Fruit fly (Drosophila melanogaster) whole organism, embryonic: ENCODE data around the gene Uev1A.

Experiments used
- B-H1 ChIP-seq: fragments of 200-800 bp; sonication (Bioruptor generic); IDR thresholded peaks from 3 replicates; pipeline ENCODE4 v1.3.6; 2022; ENCODE audit warnings: missing biosample characterization, missing genetic modification characterization
- C15 ChIP-seq: fragments of 200-800 bp; sonication (Bioruptor generic); IDR thresholded peaks from 3 replicates; pipeline ENCODE4 v1.3.6; 2022; ENCODE audit warnings: missing biosample characterization, missing genetic modification characterization
- CG10209 ChIP-seq: fragments of 200-800 bp; sonication (Bioruptor generic); optimal IDR thresholded peaks from 3 replicates; lab custom pipeline; 2017; ENCODE audit warnings: missing biosample characterization, mild to moderate bottlenecking, missing genetic modification characterization, missing genetic modification reagents
- CG13123 ChIP-seq: fragments of 200-800 bp; sonication (Bioruptor generic); optimal IDR thresholded peaks from 2 replicates; lab custom pipeline; 2016; ENCODE audit warnings: missing biosample characterization, missing genetic modification characterization
- CG13624 ChIP-seq: fragments of 200-800 bp; sonication (Bioruptor generic); optimal IDR thresholded peaks from 2 replicates; lab custom pipeline; 2016; ENCODE audit warnings: missing biosample characterization, missing genetic modification characterization
- CG13775 ChIP-seq: fragments of 200-800 bp; sonication (Bioruptor generic); optimal IDR thresholded peaks from 3 replicates; lab custom pipeline; 2017; ENCODE audit warnings: missing biosample characterization, mild to moderate bottlenecking, missing genetic modification characterization
- CG16813 ChIP-seq: fragments of 200-800 bp; sonication (Bioruptor generic); IDR thresholded peaks from 3 replicates; pipeline ENCODE4 v1.3.6; 2022; ENCODE audit warnings: missing biosample characterization, missing genetic modification characterization; ENCODE audit not compliant: partially characterized antibody
- CG17361 ChIP-seq: fragments of 200-800 bp; sonication (Bioruptor generic); IDR thresholded peaks from 3 replicates; pipeline ENCODE4 v1.3.6; 2022; ENCODE audit warnings: missing biosample characterization, missing genetic modification characterization
- CG18262 ChIP-seq: fragments of 200-800 bp; optimal IDR thresholded peaks from 3 replicates; lab custom pipeline; 2019; ENCODE audit warnings: missing biosample characterization, mild to moderate bottlenecking, missing genetic modification characterization, moderate library complexity
- CG18599 ChIP-seq: fragments of 200-800 bp; sonication (Bioruptor generic); optimal IDR thresholded peaks from 3 replicates; lab custom pipeline; 2017; ENCODE audit warnings: missing biosample characterization, missing genetic modification characterization, mild to moderate bottlenecking, moderate library complexity, missing genetic modification reagents
- CG2199 ChIP-seq: fragments of 200-800 bp; sonication (Bioruptor generic); IDR thresholded peaks from 3 replicates; pipeline ENCODE4 v1.3.6; 2022; ENCODE audit warnings: missing biosample characterization, missing genetic modification characterization
- CG2875 ChIP-seq: fragments of 200-800 bp; sonication (Bioruptor generic); optimal IDR thresholded peaks from 2 replicates; lab custom pipeline; 2017; ENCODE audit warnings: missing biosample characterization, mild to moderate bottlenecking, missing genetic modification characterization, missing genetic modification reagents
- CG31224 ChIP-seq: fragments of 200-800 bp; sonication (Bioruptor generic); IDR thresholded peaks from 2 replicates; pipeline ENCODE4 v1.3.6; 2022; ENCODE audit warnings: missing biosample characterization, missing genetic modification characterization
- CG31441 ChIP-seq: fragments of 200-800 bp; sonication (Bioruptor generic); IDR thresholded peaks from 2 replicates; pipeline ENCODE4 v1.3.6; 2022; ENCODE audit warnings: missing biosample characterization, missing genetic modification characterization
- CG34422 ChIP-seq: fragments of 200-800 bp; sonication (Bioruptor generic); IDR thresholded peaks from 3 replicates; pipeline ENCODE4 v1.3.6; 2022; ENCODE audit warnings: missing biosample characterization, missing genetic modification characterization
- CG3847 ChIP-seq: fragments of 200-800 bp; sonication (Bioruptor generic); IDR thresholded peaks from 2 replicates; pipeline ENCODE4 v1.3.6; 2022; ENCODE audit warnings: missing biosample characterization, missing genetic modification characterization
- CG4404 ChIP-seq: fragments of 200-800 bp; sonication (Bioruptor generic); IDR thresholded peaks from 2 replicates; pipeline ENCODE4 v1.3.6; 2022; ENCODE audit warnings: missing biosample characterization, missing genetic modification characterization
- CG4617 ChIP-seq: fragments of 200-800 bp; sonication (Bioruptor generic); optimal IDR thresholded peaks from 3 replicates; lab custom pipeline; 2016; ENCODE audit warnings: missing biosample characterization, missing genetic modification characterization, borderline replicate concordance
- CG4707 ChIP-seq: fragments of 200-800 bp; sonication (Bioruptor generic); optimal IDR thresholded peaks from 2 replicates; lab custom pipeline; 2018; ENCODE audit warnings: missing biosample characterization, mild to moderate bottlenecking, missing genetic modification characterization, moderate library complexity
- CG6175 ChIP-seq: fragments of 200-800 bp; sonication (Bioruptor generic); IDR thresholded peaks from 3 replicates; pipeline ENCODE4 v1.3.6; 2022; ENCODE audit warnings: missing biosample characterization, missing genetic modification characterization
- CG8388 ChIP-seq: fragments of 200-800 bp; sonication (Bioruptor generic); optimal IDR thresholded peaks from 2 replicates; lab custom pipeline; 2019; ENCODE audit warnings: missing biosample characterization, mild to moderate bottlenecking, missing genetic modification characterization, moderate library complexity
- CkIIα-i1 ChIP-seq: fragments of 200-800 bp; sonication (Bioruptor generic); IDR thresholded peaks from 2 replicates; pipeline ENCODE4 v1.3.6; 2022; ENCODE audit warnings: missing biosample characterization, missing genetic modification characterization
- Dp ChIP-seq: fragments of 200-800 bp; sonication (Bioruptor generic); optimal IDR thresholded peaks from 2 replicates; lab custom pipeline; 2018; ENCODE audit warnings: missing biosample characterization, mild to moderate bottlenecking, missing genetic modification characterization, moderate library complexity
- HHEX ChIP-seq: fragments of 200-800 bp; sonication (Bioruptor generic); optimal IDR thresholded peaks from 3 replicates; lab custom pipeline; 2017; ENCODE audit warnings: missing biosample characterization, mild to moderate bottlenecking, missing genetic modification characterization, missing genetic modification reagents
- HmgZ ChIP-seq: fragments of 200-800 bp; sonication (Bioruptor generic); optimal IDR thresholded peaks from 2 replicates; lab custom pipeline; 2018; ENCODE audit warnings: missing biosample characterization, mild to moderate bottlenecking, missing genetic modification characterization
- Max ChIP-seq: fragments of 200-800 bp; sonication (Bioruptor generic); optimal IDR thresholded peaks from 2 replicates; lab custom pipeline; 2016; ENCODE audit warnings: missing biosample characterization, mild to moderate bottlenecking, missing genetic modification characterization
- NK7.1 ChIP-seq: fragments of 200-800 bp; sonication (Bioruptor generic); optimal IDR thresholded peaks from 3 replicates; lab custom pipeline; 2016; ENCODE audit warnings: missing biosample characterization, missing genetic modification characterization
- Nf-YC ChIP-seq: fragments of 200-800 bp; optimal IDR thresholded peaks from 3 replicates; lab custom pipeline; 2019; ENCODE audit warnings: missing biosample characterization, mild to moderate bottlenecking, missing genetic modification characterization, moderate library complexity
- Sin3A ChIP-seq: fragments of >200 bp; optimal IDR thresholded peaks from 2 replicates; lab custom pipeline; 2018
- Sry-δ ChIP-seq: fragments of 200-800 bp; sonication (Bioruptor generic); optimal IDR thresholded peaks from 2 replicates; lab custom pipeline; 2016; ENCODE audit warnings: missing biosample characterization, missing genetic modification characterization
- Stat92E ChIP-seq, 3 experiments: fragments of >200 bp in 2 of 3; fragments of 200-800 bp in 1 of 3; sonication (Bioruptor generic) in 1 of 3; optimal IDR thresholded peaks; 2 replicates each; lab custom pipeline; 2017 to 2019; ENCODE audit warnings: missing biosample characterization in 3 of 3, missing genetic modification characterization in 3 of 3, mild to moderate bottlenecking in 1 of 3, moderate library complexity in 1 of 3
- YL-1 ChIP-seq: fragments of 200-800 bp; sonication (Bioruptor generic); optimal IDR thresholded peaks from 3 replicates; lab custom pipeline; 2017; ENCODE audit warnings: missing biosample characterization, mild to moderate bottlenecking, missing genetic modification characterization
- abd-A ChIP-seq: fragments of 200-800 bp; sonication (Bioruptor generic); optimal IDR thresholded peaks from 3 replicates; lab custom pipeline; 2019; ENCODE audit warnings: missing biosample characterization, mild to moderate bottlenecking, missing genetic modification characterization, moderate library complexity
- ac ChIP-seq: fragments of 200-800 bp; sonication (Bioruptor generic); optimal IDR thresholded peaks from 3 replicates; lab custom pipeline; 2017; ENCODE audit warnings: missing biosample characterization, mild to moderate bottlenecking, missing genetic modification characterization
- bowl ChIP-seq: fragments of 200-800 bp; sonication (Bioruptor generic); IDR thresholded peaks from 2 replicates; pipeline ENCODE4 v1.3.6; 2022; ENCODE audit warnings: missing biosample characterization, missing genetic modification characterization
- caup ChIP-seq: fragments of 200-800 bp; sonication (Bioruptor generic); optimal IDR thresholded peaks from 3 replicates; lab custom pipeline; 2017; ENCODE audit warnings: missing biosample characterization, mild to moderate bottlenecking, missing genetic modification characterization, moderate library complexity; ENCODE audit not compliant: severe bottlenecking
- emc ChIP-seq: fragments of 200-800 bp; sonication (Bioruptor generic); optimal IDR thresholded peaks from 2 replicates; lab custom pipeline; 2016; ENCODE audit warnings: missing biosample characterization, missing genetic modification characterization
- fd64A ChIP-seq: fragments of 200-800 bp; sonication (Bioruptor generic); optimal IDR thresholded peaks from 3 replicates; lab custom pipeline; 2018; ENCODE audit warnings: missing biosample characterization, mild to moderate bottlenecking, missing genetic modification characterization
- gem ChIP-seq: fragments of 200-800 bp; sonication (Bioruptor generic); optimal IDR thresholded peaks from 2 replicates; lab custom pipeline; 2019; ENCODE audit warnings: missing biosample characterization, mild to moderate bottlenecking, missing genetic modification characterization, moderate library complexity
- grn ChIP-seq: fragments of 200-800 bp; sonication (Bioruptor generic); optimal IDR thresholded peaks from 3 replicates; lab custom pipeline; 2017; ENCODE audit warnings: missing biosample characterization, missing genetic modification characterization
- h ChIP-seq: fragments of >200 bp; optimal IDR thresholded peaks from 2 replicates; lab custom pipeline; 2017
- jumu ChIP-seq: fragments of 200-800 bp; sonication (Bioruptor generic); optimal IDR thresholded peaks from 3 replicates; lab custom pipeline; 2016; ENCODE audit warnings: missing biosample characterization, missing genetic modification characterization
- ken ChIP-seq: fragments of 200-800 bp; sonication (Bioruptor generic); IDR thresholded peaks from 3 replicates; pipeline ENCODE4 v1.3.6; 2022; ENCODE audit warnings: missing biosample characterization, missing genetic modification characterization
- knrl ChIP-seq: fragments of 200-800 bp; sonication (Bioruptor generic); IDR thresholded peaks from 3 replicates; pipeline ENCODE4 v1.3.6; 2022; ENCODE audit warnings: missing biosample characterization, missing genetic modification characterization; ENCODE audit not compliant: partially characterized antibody
- p53 ChIP-seq: fragments of 200-800 bp; sonication (Bioruptor generic); optimal IDR thresholded peaks from 2 replicates; lab custom pipeline; 2016; ENCODE audit warnings: missing biosample characterization, missing genetic modification characterization
- sc ChIP-seq, 3 experiments: fragments of >200 bp in 2 of 3; fragments of 200-800 bp in 1 of 3; sonication (Bioruptor generic) in 1 of 3; optimal IDR thresholded peaks; 2 replicates in 2 of 3; 3 replicates in 1 of 3; lab custom pipeline; 2017; ENCODE audit warnings: mild to moderate bottlenecking in 1 of 3, missing biosample characterization in 1 of 3, missing genetic modification characterization in 1 of 3, missing genetic modification reagents in 1 of 3
- sisA ChIP-seq: fragments of 200-800 bp; sonication (Bioruptor generic); IDR thresholded peaks from 2 replicates; pipeline ENCODE4 v1.3.6; 2022; ENCODE audit warnings: missing biosample characterization, missing genetic modification characterization
- so ChIP-seq: fragments of 200-800 bp; sonication (Bioruptor generic); IDR thresholded peaks from 3 replicates; pipeline ENCODE4 v1.3.6; 2022; ENCODE audit warnings: missing biosample characterization, missing genetic modification characterization
- ttk ChIP-seq: fragments of 200-800 bp; sonication (Bioruptor generic); IDR thresholded peaks from 2 replicates; pipeline ENCODE4 v2.1.2; 2022; ENCODE audit warnings: missing biosample characterization, missing genetic modification characterization
- vvl ChIP-seq: fragments of 200-800 bp; sonication (Bioruptor generic); IDR thresholded peaks from 2 replicates; pipeline ENCODE4 v1.3.6; 2022; ENCODE audit warnings: missing biosample characterization, missing genetic modification characterization

Uev1A gene

DNA sequence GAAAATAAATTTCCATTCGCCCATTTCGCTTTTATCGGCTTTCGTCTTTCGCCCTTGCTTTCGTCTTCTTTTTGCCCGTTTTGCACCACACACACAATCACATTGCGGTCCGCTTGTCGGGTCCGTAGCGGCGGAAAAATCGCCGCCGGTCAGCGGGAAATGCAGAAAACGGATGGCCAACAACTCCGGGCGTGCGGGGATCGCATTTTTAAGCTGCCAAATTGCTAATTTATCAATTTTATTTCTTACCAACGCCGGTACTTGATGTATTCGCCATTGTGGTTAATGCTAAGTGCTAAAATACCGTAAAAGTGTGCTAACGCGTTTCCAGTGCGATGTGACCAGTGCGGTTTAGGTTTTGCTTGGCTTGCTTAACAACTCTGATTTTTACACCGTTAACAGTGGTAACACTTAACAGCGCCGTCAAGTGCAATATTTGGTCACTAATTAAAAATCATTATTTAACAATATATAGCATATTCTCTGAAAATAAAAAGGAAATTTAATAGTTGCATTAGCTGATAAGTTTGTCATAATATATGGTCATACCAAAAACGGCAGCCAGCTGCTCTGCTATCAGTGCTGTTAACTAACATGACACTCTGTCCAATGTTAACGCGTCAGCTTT, at the start of gene Uev1A, which contains the start of gene Membrin (continued):
- no peak for TF ChIP-seq abd-A (tag; lab: Kevin White, UChicago)
- no peak; the same call in 1 of the 2 replicates for TF ChIP-seq vvl (GFP tag; lab: Robert Waterston, UW)
- TF ChIP-seq Dp (GFP tag; lab: Kevin White, UChicago), result peak; percentile 22
- no peak for TF ChIP-seq ac
- TF ChIP-seq CG16813 (GFP tag; lab: Robert Waterston, UW), result peak; percentile 41; the same call in 1 of the 3 replicates
- TF ChIP-seq HHEX (GFP tag; lab: Kevin White, UChicago), result no peak
- TF ChIP-seq Max, result peak; percentile 25
- TF ChIP-seq CG2875, result no peak
- TF ChIP-seq Nf-YC (tag; lab: Kevin White, UChicago), result peak; percentile 32
- TF ChIP-seq Sin3A (lab: Kevin White, UChicago), result peak; percentile 92
- no peak for TF ChIP-seq CG3847
- TF ChIP-seq CG2199 (GFP tag; lab: Robert Waterston, UW), result no peak
- TF ChIP-seq CG6175, result no peak
- TF ChIP-seq CG10209 (GFP tag; lab: Kevin White, UChicago), result no peak
- TF ChIP-seq C15 (GFP tag; lab: Robert Waterston, UW), result no peak
- TF ChIP-seq CG13775, result no peak
- no peak; the same call in 2 of the 3 replicates for TF ChIP-seq knrl (GFP tag; lab: Robert Waterston, UW)
- TF ChIP-seq CG18599 (GFP tag; lab: Kevin White, UChicago), result no peak
- no peak for TF ChIP-seq CG18262
- no peak for TF ChIP-seq jumu
- TF ChIP-seq so, result no peak
- TF ChIP-seq B-H1 (GFP tag; lab: Robert Waterston, UW), result no peak
- no peak for TF ChIP-seq Stat92E (GFP tag; optimal IDR thresholded peaks at IDR 0.05; lab: Kevin White, UChicago)
- no peak for TF ChIP-seq p53 (GFP tag; lab: Kevin White, UChicago)
- no peak for TF ChIP-seq CkIIα-i1 (GFP tag; lab: Robert Waterston, UW)
- no peak for TF ChIP-seq CG31224 (GFP tag; lab: Robert Waterston, UW)
- TF ChIP-seq HmgZ (tag; lab: Kevin White, UChicago), result peak; percentile 17
- no peak for TF ChIP-seq CG31441
- TF ChIP-seq ttk, result no peak
- TF ChIP-seq YL-1 (GFP tag; lab: Kevin White, UChicago), result peak; percentile 65
- TF ChIP-seq caup (GFP tag; lab: Kevin White, UChicago), result no peak
- TF ChIP-seq CG13123, result no peak
- no peak for TF ChIP-seq NK7.1 (GFP tag; lab: Kevin White, UChicago)
- no peak for TF ChIP-seq sc (optimal IDR thresholded peaks at IDR 0.05; lab: Kevin White, UChicago)
- TF ChIP-seq sc (GFP tag; optimal IDR thresholded peaks at IDR 0.05; lab: Kevin White, UChicago), result no peak
- TF ChIP-seq CG17361 (GFP tag; lab: Robert Waterston, UW), result no peak
- TF ChIP-seq CG34422 (GFP tag; lab: Robert Waterston, UW), result peak; percentile 77; the same call in 2 of the 3 replicates
- peak; percentile 49 for TF ChIP-seq grn (GFP tag; lab: Kevin White, UChicago)
- TF ChIP-seq CG4617 (GFP tag; lab: Kevin White, UChicago), result peak; percentile 64
- no peak for TF ChIP-seq CG4404 (GFP tag; lab: Robert Waterston, UW)
- TF ChIP-seq CG4707, result no peak
- no peak for TF ChIP-seq h (lab: Kevin White, UChicago)
- peak; percentile 17 for TF ChIP-seq gem (tag; lab: Kevin White, UChicago)
- TF ChIP-seq CG13624 (GFP tag; lab: Kevin White, UChicago), result no peak
- no peak for TF ChIP-seq bowl (GFP tag; lab: Robert Waterston, UW)
- no peak for TF ChIP-seq emc (GFP tag; lab: Kevin White, UChicago)
- TF ChIP-seq fd64A, result no peak
- TF ChIP-seq sisA (GFP tag; lab: Robert Waterston, UW), result no peak
- TF ChIP-seq Sry-δ (GFP tag; lab: Kevin White, UChicago), result peak; percentile 24
- no peak for TF ChIP-seq CG8388 (GFP tag; lab: Kevin White, UChicago)
- no peak for TF ChIP-seq ken (GFP tag; lab: Robert Waterston, UW)
